Worm (Caenorhabditis elegans): ENCODE data around the gene T13C2.2.
A peak's percentile ranks its signal among the peaks of the same experiment; 100 is the strongest.

The T13C2.2 gene

ce11 chrII:6842651-6843118, 50.7 kb downstream of the T13C2.2 start (continued):
- no peak for TF ChIP-seq ztf-7 (tag; optimal IDR thresholded peaks at IDR 0.05)
- no peak for TF ChIP-seq fkh-10 (GFP tag; optimal IDR thresholded peaks at IDR 0.05)
- no peak for TF ChIP-seq lir-3 (tag; optimal IDR thresholded peaks at IDR 0.05)
- TF ChIP-seq F37D6.2 (tag; optimal IDR thresholded peaks at IDR 0.05): no peak
- TF ChIP-seq ztf-11 (tag; optimal IDR thresholded peaks at IDR 0.05): no peak
- TF ChIP-seq mxl-3 (GFP tag; optimal IDR thresholded peaks at IDR 0.05): peak; percentile 94
- no peak for TF ChIP-seq skn-1 (tag; optimal IDR thresholded peaks at IDR 0.05)
- TF ChIP-seq attf-4 (tag; optimal IDR thresholded peaks at IDR 0.05): no peak
- TF ChIP-seq mxl-2 (GFP tag; conservative IDR thresholded peaks at IDR 0.05): no peak
- no peak for TF ChIP-seq zag-1 (tag; optimal IDR thresholded peaks at IDR 0.05)
- TF ChIP-seq dve-1 (tag; optimal IDR thresholded peaks at IDR 0.05; ENCODE audit: insufficient read depth): peak; percentile 98
- no peak for TF ChIP-seq ZK337.2 (GFP tag; IDR thresholded peaks at IDR 0.05)
- peak; percentile 99 for TF ChIP-seq hlh-11 (tag; optimal IDR thresholded peaks at IDR 0.05)
- no peak for TF ChIP-seq ZK546.5 (tag; optimal IDR thresholded peaks at IDR 0.05)
- no peak for TF ChIP-seq Y75B8A.6 (GFP tag; IDR thresholded peaks at IDR 0.05)
- TF ChIP-seq egl-27 (tag; optimal IDR thresholded peaks at IDR 0.05): peak; percentile 96
- TF ChIP-seq lin-13 (GFP tag; optimal IDR thresholded peaks at IDR 0.05): peak; percentile 32
- TF ChIP-seq ama-1 (optimal IDR thresholded peaks at IDR 0.05): no peak
- TF ChIP-seq R02D3.7 (tag; optimal IDR thresholded peaks at IDR 0.05): no peak
- TF ChIP-seq ceh-82 (tag; optimal IDR thresholded peaks at IDR 0.05): no peak
- TF ChIP-seq set-16 (GFP tag; IDR thresholded peaks at IDR 0.05): peak; percentile 43; the same call in 1 of the 2 replicates
- peak; percentile 96 for TF ChIP-seq nhr-77 (tag; optimal IDR thresholded peaks at IDR 0.05)
- peak; percentile 1 for TF ChIP-seq duxl-1 (tag; optimal IDR thresholded peaks at IDR 0.05; ENCODE audit: poor library complexity)
- 0 out of 2 replicates have a peak, but pooled peaks have one; percentile 33 for TF ChIP-seq hmg-1.1 (GFP tag; IDR thresholded peaks at IDR 0.05)
- TF ChIP-seq mep-1 (tag; optimal IDR thresholded peaks at IDR 0.05): peak; percentile 84
- peak; percentile 94 for TF ChIP-seq php-3 (GFP tag; IDR thresholded peaks at IDR 0.05)
- no peak for TF ChIP-seq F49E8.2 (tag; optimal IDR thresholded peaks at IDR 0.05; ENCODE audit: borderline replicate concordance)
- peak; percentile 98 for TF ChIP-seq nhr-48 (tag; optimal IDR thresholded peaks at IDR 0.05)
- no peak for TF ChIP-seq nhr-111 (GFP tag; optimal IDR thresholded peaks at IDR 0.05)
- no peak for TF ChIP-seq dmd-8 (GFP tag; IDR thresholded peaks at IDR 0.05)
- peak; percentile 44 for TF ChIP-seq spr-1 (tag; optimal IDR thresholded peaks at IDR 0.05)
- TF ChIP-seq ctbp-1 (GFP tag; IDR thresholded peaks at IDR 0.05): peak; percentile 60; the same call in 1 of the 2 replicates
- TF ChIP-seq nhr-76 (tag; optimal IDR thresholded peaks at IDR 0.05): peak; percentile 43
- TF ChIP-seq nhr-11 (tag; optimal IDR thresholded peaks at IDR 0.05): peak; percentile 9
- TF ChIP-seq lsy-2 (tag; optimal IDR thresholded peaks at IDR 0.05): peak; percentile 74 to 77
- TF ChIP-seq ceh-28 (tag; optimal IDR thresholded peaks at IDR 0.05): peak; percentile 67
- no peak for TF ChIP-seq snpc-1.2 (GFP tag; IDR thresholded peaks at IDR 0.05)
- TF ChIP-seq zfp-3 (GFP tag; conservative IDR thresholded peaks at IDR 0.05): 0 out of 2 replicates have a peak, but pooled peaks have one; percentile 49
- TF ChIP-seq aha-1 (tag): peak; percentile 97
- TF ChIP-seq unc-130 (GFP tag; optimal IDR thresholded peaks at IDR 0.05): no peak
- no peak for TF ChIP-seq F44E2.7 (GFP tag; IDR thresholded peaks at IDR 0.05)
- no peak for TF ChIP-seq sdz-12 (GFP tag; optimal IDR thresholded peaks at IDR 0.05)
- no peak for TF ChIP-seq dmd-9 (GFP tag; IDR thresholded peaks at IDR 0.05)
- no peak for TF ChIP-seq ceh-62 (tag; optimal IDR thresholded peaks at IDR 0.05)
- TF ChIP-seq nhr-237 (tag; optimal IDR thresholded peaks at IDR 0.05): no peak
- peak; percentile 95 for TF ChIP-seq nhr-102 (tag; optimal IDR thresholded peaks at IDR 0.05)
- TF ChIP-seq zip-2 (tag; optimal IDR thresholded peaks at IDR 0.05): peak; percentile 36
- TF ChIP-seq nhr-41 (GFP tag; IDR thresholded peaks at IDR 0.05): peak; percentile 94
- TF ChIP-seq madf-9 (GFP tag; conservative IDR thresholded peaks at IDR 0.05): no peak
- TF ChIP-seq daf-19 (GFP tag; conservative IDR thresholded peaks at IDR 0.05): no peak
- TF ChIP-seq mdl-1 (tag; optimal IDR thresholded peaks at IDR 0.05): peak; percentile 94 to 97
- TF ChIP-seq arid-1 (GFP tag; conservative IDR thresholded peaks at IDR 0.05): peak; percentile 75; the same call in 1 of the 2 replicates
